Worm (Caenorhabditis elegans): ENCODE measurements around the gene Y51H4A.25.

DNA sequence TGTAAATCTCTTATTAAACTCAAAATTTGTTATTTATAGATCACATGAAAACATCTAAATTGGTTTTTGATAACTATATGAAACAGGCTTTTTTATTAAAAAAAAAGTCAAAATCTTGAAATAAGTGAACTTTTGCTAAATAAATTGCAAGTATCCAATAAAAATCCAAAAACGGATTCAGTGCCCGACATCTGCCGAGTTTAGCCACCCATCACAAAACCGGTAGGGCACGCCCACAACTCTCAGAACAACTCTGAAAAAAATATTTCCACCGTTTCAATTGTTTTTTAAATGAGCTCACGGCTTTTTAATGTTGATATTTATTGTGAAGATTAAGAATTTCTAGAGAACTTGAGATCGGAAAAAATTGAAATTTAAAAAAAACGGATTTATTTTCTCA, 26.4 kb upstream of the Y51H4A.25 start:
- TF ChIP-seq hmg-4 (GFP tag; optimal IDR thresholded peaks at IDR 0.05) (no peak), sea-1 (GFP tag; conservative IDR thresholded peaks at IDR 0.05) (no peak), scrt-1 (GFP tag; IDR thresholded peaks at IDR 0.05) (no peak), tbx-11 (GFP tag; IDR thresholded peaks at IDR 0.05) (no peak), ama-1 (optimal IDR thresholded peaks at IDR 0.05) (no peak), hnd-1 (tag; optimal IDR thresholded peaks at IDR 0.05) (no peak), flt-1 (GFP tag; IDR thresholded peaks at IDR 0.05) (no peak), tra-4 (tag; optimal IDR thresholded peaks at IDR 0.05) (no peak), aly-1 (tag; optimal IDR thresholded peaks at IDR 0.05) (no peak), tbx-37 (GFP tag; conservative IDR thresholded peaks at IDR 0.05) (no peak), ceh-36 (tag; optimal IDR thresholded peaks at IDR 0.05) (no peak), pes-1 (GFP tag; IDR thresholded peaks at IDR 0.05) (no peak), ets-7 (tag; optimal IDR thresholded peaks at IDR 0.05) (no peak)
